Worm (Caenorhabditis elegans) whole organism, young adult: ENCODE data around the gene sng-1.

Experiments
- B0019.2 ChIP-seq: fragments of 200-800 bp; sonication (Bioruptor generic); conservative IDR thresholded peaks from 2 replicates; pipeline ENCODE4 v1.3.6; 2022; ENCODE audit warnings: missing genetic modification reagents, missing genetic modification characterization, missing compliant biosample characterization
- C06A6.2 ChIP-seq: fragments of 200-800 bp; sonication (Bioruptor generic); conservative IDR thresholded peaks from 2 replicates; pipeline ENCODE4 v1.3.6; 2022; ENCODE audit warnings: missing genetic modification characterization, missing compliant biosample characterization
- F10E7.11 ChIP-seq: sonication (generic microtip); optimal IDR thresholded peaks from 2 replicates; lab custom pipeline; 2017; ENCODE audit warnings: mild to moderate bottlenecking, missing genetic modification characterization, moderate library complexity, missing compliant biosample characterization
- F57A8.1 ChIP-seq: fragments of 200-800 bp; sonication (Bioruptor generic); optimal IDR thresholded peaks from 2 replicates; lab custom pipeline; 2018; ENCODE audit warnings: mild to moderate bottlenecking, missing genetic modification characterization, moderate library complexity, missing compliant biosample characterization
- T07F8.4 ChIP-seq: sonication (generic microtip); optimal IDR thresholded peaks from 2 replicates; lab custom pipeline; 2016; ENCODE audit warnings: mild to moderate bottlenecking, missing genetic modification characterization, moderate library complexity, missing compliant biosample characterization
- Y53G8AR.9 ChIP-seq: fragments of 200-800 bp; sonication (Bioruptor generic); conservative IDR thresholded peaks from 2 replicates; pipeline ENCODE4 v1.3.6; 2022; ENCODE audit warnings: missing genetic modification reagents, missing genetic modification characterization, missing compliant biosample characterization
- Y56A3A.18 ChIP-seq: fragments of 200-800 bp; sonication (Bioruptor generic); IDR thresholded peaks from 2 replicates; pipeline ENCODE4 v1.3.6; 2022; ENCODE audit warnings: missing genetic modification reagents, missing genetic modification characterization, missing compliant biosample characterization
- Y79H2A.3 ChIP-seq: fragments of 200-800 bp; sonication (Bioruptor generic); conservative IDR thresholded peaks from 2 replicates; pipeline ENCODE4 v1.3.6; 2022; ENCODE audit warnings: missing genetic modification reagents, missing genetic modification characterization, missing compliant biosample characterization
- ZK185.1 ChIP-seq: sonication (generic microtip); optimal IDR thresholded peaks from 2 replicates; lab custom pipeline; 2016; ENCODE audit warnings: mild to moderate bottlenecking, missing genetic modification characterization, missing compliant biosample characterization; ENCODE audit not compliant: poor library complexity, severe bottlenecking
- aptf-2 ChIP-seq: fragments of 200-800 bp; sonication (Bioruptor generic); conservative IDR thresholded peaks from 2 replicates; pipeline ENCODE4 v1.3.6; 2022; ENCODE audit warnings: missing genetic modification reagents, missing genetic modification characterization, missing compliant biosample characterization
- athp-1 ChIP-seq: sonication (generic microtip); optimal IDR thresholded peaks from 2 replicates; lab custom pipeline; 2017; ENCODE audit warnings: mild to moderate bottlenecking, missing genetic modification characterization, missing compliant biosample characterization
- bed-2 ChIP-seq: fragments of 200-800 bp; sonication (Bioruptor generic); IDR thresholded peaks from 2 replicates; pipeline ENCODE4 v1.3.6; 2022; ENCODE audit warnings: missing genetic modification reagents, missing genetic modification characterization, missing compliant biosample characterization
- ccch-3 ChIP-seq: fragments of 200-800 bp; sonication (Bioruptor generic); optimal IDR thresholded peaks from 2 replicates; lab custom pipeline; 2018; ENCODE audit warnings: mild to moderate bottlenecking, missing genetic modification characterization, missing compliant biosample characterization
- cebp-1 ChIP-seq, 2 experiments: fragments of 200-800 bp in 1 of 2; sonication (Bioruptor generic) in 1 of 2; sonication (generic microtip) in 1 of 2; IDR thresholded peaks in 1 of 2; optimal IDR thresholded peaks in 1 of 2; 2 replicates each; pipeline versions ENCODE4 v1.3.6 to Lab custom; 2017 to 2022; ENCODE audit warnings: missing compliant biosample characterization in 2 of 2, missing genetic modification characterization in 2 of 2, mild to moderate bottlenecking in 1 of 2, missing genetic modification reagents in 1 of 2, moderate library complexity in 1 of 2
- ceh-40 ChIP-seq: fragments of 200-800 bp; sonication (Bioruptor generic); IDR thresholded peaks from 2 replicates; pipeline ENCODE4 v1.3.6; 2022; ENCODE audit warnings: missing genetic modification characterization, missing compliant biosample characterization
- ceh-91 ChIP-seq: fragments of 200-800 bp; sonication (Bioruptor generic); IDR thresholded peaks from 2 replicates; pipeline ENCODE4 v1.3.6; 2022; ENCODE audit warnings: missing genetic modification reagents, missing genetic modification characterization, missing compliant biosample characterization
- chd-7 ChIP-seq: sonication (generic microtip); optimal IDR thresholded peaks from 2 replicates; lab custom pipeline; 2016; ENCODE audit warnings: mild to moderate bottlenecking, missing genetic modification characterization, moderate library complexity, missing compliant biosample characterization
- dox-1 ChIP-seq: fragments of 200-800 bp; sonication (Bioruptor generic); IDR thresholded peaks from 2 replicates; pipeline ENCODE4 v1.3.6; 2022; ENCODE audit warnings: missing genetic modification reagents, missing genetic modification characterization, missing compliant biosample characterization
- efl-1 ChIP-seq: fragments of 150-350 bp; optimal IDR thresholded peaks from 2 replicates; lab custom pipeline; 2014; ENCODE audit warnings: missing biosample characterization, missing genetic modification reagents, missing genetic modification characterization
- egl-44 ChIP-seq: fragments of 200-800 bp; sonication (Bioruptor generic); IDR thresholded peaks from 2 replicates; pipeline ENCODE4 v1.3.6; 2022; ENCODE audit warnings: missing genetic modification reagents, missing genetic modification characterization, missing compliant biosample characterization
- egrh-3 ChIP-seq: fragments of 200-800 bp; sonication (Bioruptor generic); IDR thresholded peaks from 2 replicates; pipeline ENCODE4 v1.3.6; 2022; ENCODE audit warnings: missing genetic modification reagents, missing genetic modification characterization, missing compliant biosample characterization
- ets-4 ChIP-seq: fragments of 200-800 bp; sonication (Bioruptor generic); optimal IDR thresholded peaks from 2 replicates; lab custom pipeline; 2018; ENCODE audit warnings: mild to moderate bottlenecking, missing genetic modification characterization, missing compliant biosample characterization
- him-1 ChIP-seq: sonication (generic microtip); optimal IDR thresholded peaks from 2 replicates; lab custom pipeline; 2016; ENCODE audit warnings: missing genotype, missing genetic modification reagents, missing genetic modification characterization, missing compliant biosample characterization
- hlh-12 ChIP-seq: sonication (generic microtip); optimal IDR thresholded peaks from 2 replicates; lab custom pipeline; 2016; ENCODE audit warnings: missing genetic modification characterization, missing compliant biosample characterization
- hlh-26 ChIP-seq: fragments of 200-800 bp; sonication (Bioruptor generic); conservative IDR thresholded peaks from 2 replicates; pipeline ENCODE4 v1.3.6; 2022; ENCODE audit warnings: missing genetic modification reagents, missing genetic modification characterization, missing compliant biosample characterization
- let-526 ChIP-seq: fragments of 200-800 bp; sonication (Bioruptor generic); IDR thresholded peaks from 2 replicates; pipeline ENCODE4 v1.3.6; 2022; ENCODE audit warnings: missing genetic modification reagents, missing genetic modification characterization, missing compliant biosample characterization
- lin-35 ChIP-seq, 3 experiments: fragments of 150-350 bp in 2 of 3; sonication (generic microtip) in 1 of 3; optimal IDR thresholded peaks; 2 replicates each; lab custom pipeline; 2014 to 2018; ENCODE audit warnings: missing biosample characterization in 3 of 3, missing genetic modification characterization in 3 of 3, missing genetic modification reagents in 3 of 3
- madf-10 ChIP-seq: sonication (generic microtip); optimal IDR thresholded peaks from 2 replicates; lab custom pipeline; 2016; ENCODE audit warnings: mild to moderate bottlenecking, missing genetic modification characterization, missing compliant biosample characterization
- madf-6 ChIP-seq: fragments of 200-800 bp; sonication (Bioruptor generic); IDR thresholded peaks from 2 replicates; pipeline ENCODE4 v1.3.6; 2022; ENCODE audit warnings: missing genetic modification reagents, missing genetic modification characterization, missing compliant biosample characterization
- mcd-1 ChIP-seq: fragments of 200-800 bp; sonication (Bioruptor generic); IDR thresholded peaks from 2 replicates; pipeline ENCODE4 v1.3.6; 2022; ENCODE audit warnings: missing genetic modification reagents, missing genetic modification characterization, missing compliant biosample characterization
- mxl-1 ChIP-seq: sonication (generic microtip); optimal IDR thresholded peaks from 2 replicates; lab custom pipeline; 2016; ENCODE audit warnings: missing genetic modification characterization, missing compliant biosample characterization
- nhr-120 ChIP-seq: fragments of 200-800 bp; sonication (Bioruptor generic); IDR thresholded peaks from 2 replicates; pipeline ENCODE4 v1.3.6; 2022; ENCODE audit warnings: missing genetic modification characterization, missing compliant biosample characterization
- nhr-179 ChIP-seq: sonication (generic microtip); optimal IDR thresholded peaks from 2 replicates; lab custom pipeline; 2016; ENCODE audit warnings: mild to moderate bottlenecking, missing genetic modification characterization, missing compliant biosample characterization
- nhr-27 ChIP-seq: fragments of 200-800 bp; sonication (Bioruptor generic); optimal IDR thresholded peaks from 2 replicates; lab custom pipeline; 2018; ENCODE audit warnings: mild to moderate bottlenecking, missing genetic modification characterization, moderate library complexity, missing compliant biosample characterization
- nhr-80 ChIP-seq: sonication (generic microtip); optimal IDR thresholded peaks from 2 replicates; lab custom pipeline; 2016; ENCODE audit warnings: missing genetic modification characterization, missing compliant biosample characterization
- rcor-1 ChIP-seq: fragments of 200-800 bp; sonication (Bioruptor generic); IDR thresholded peaks from 2 replicates; pipeline ENCODE4 v1.3.6; 2022; ENCODE audit warnings: missing genetic modification reagents, missing genetic modification characterization, missing compliant biosample characterization
- sdz-38 ChIP-seq: sonication (generic microtip); optimal IDR thresholded peaks from 2 replicates; lab custom pipeline; 2016; ENCODE audit warnings: missing genotype, missing genetic modification characterization, missing compliant biosample characterization
- somi-1 ChIP-seq: fragments of 200-800 bp; sonication (Bioruptor generic); optimal IDR thresholded peaks from 2 replicates; lab custom pipeline; 2018; ENCODE audit warnings: mild to moderate bottlenecking, missing genetic modification characterization, missing compliant biosample characterization
- tbp1 ChIP-seq: fragments of 200-800 bp; sonication (Bioruptor generic); optimal IDR thresholded peaks from 2 replicates; lab custom pipeline; 2018; ENCODE audit warnings: mild to moderate bottlenecking, missing genetic modification characterization, missing compliant biosample characterization
- ztf-22 ChIP-seq: fragments of 200-800 bp; sonication (Bioruptor generic); optimal IDR thresholded peaks from 2 replicates; lab custom pipeline; 2018; ENCODE audit warnings: mild to moderate bottlenecking, missing genetic modification characterization, moderate library complexity, missing compliant biosample characterization
- ztf-25 ChIP-seq: fragments of 200-800 bp; sonication (Bioruptor generic); IDR thresholded peaks from 2 replicates; pipeline ENCODE4 v1.3.6; 2022; ENCODE audit warnings: missing genetic modification reagents, missing genetic modification characterization, missing compliant biosample characterization
- ztf-26 ChIP-seq: sonication (generic microtip); optimal IDR thresholded peaks from 2 replicates; lab custom pipeline; 2017; ENCODE audit warnings: missing genetic modification characterization, missing compliant biosample characterization
- ztf-28 ChIP-seq: fragments of 200-800 bp; sonication (Bioruptor generic); IDR thresholded peaks from 2 replicates; pipeline ENCODE4 v1.3.6; 2022; ENCODE audit warnings: missing genetic modification reagents, missing genetic modification characterization, missing compliant biosample characterization
- ztf-6 ChIP-seq: fragments of 200-800 bp; sonication (Bioruptor generic); IDR thresholded peaks from 2 replicates; pipeline ENCODE4 v1.3.6; 2022; ENCODE audit warnings: missing genetic modification reagents, missing genetic modification characterization, missing compliant biosample characterization

sng-1 gene

DNA sequence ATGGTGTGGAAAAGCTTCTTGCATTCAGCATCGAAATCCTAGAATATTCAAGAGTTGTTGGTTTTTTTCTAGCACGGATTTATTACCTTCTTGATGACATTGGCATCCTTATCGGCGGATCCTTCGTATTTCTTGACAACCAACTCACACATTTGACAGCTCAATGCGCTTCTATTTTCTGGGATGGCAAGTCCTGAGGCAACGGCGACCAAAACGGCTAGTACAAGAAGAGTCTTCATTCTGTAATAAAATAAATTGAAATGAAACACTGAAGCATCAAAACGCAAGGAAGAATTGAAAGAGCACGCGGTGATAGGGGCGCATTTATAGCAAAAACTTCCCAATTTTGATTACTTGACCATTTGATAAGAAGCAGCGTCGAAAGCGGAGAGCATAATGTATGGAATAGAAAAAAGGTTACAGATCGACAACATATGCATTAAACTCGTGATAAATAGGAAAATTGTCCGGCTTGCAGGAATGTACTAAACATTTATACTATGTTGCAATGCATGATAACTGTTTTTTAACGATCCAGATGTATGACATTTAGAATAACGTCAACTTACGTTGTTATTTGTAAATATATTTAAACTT, 7.2 kb upstream of the sng-1 start, which contains the start of gene spp-5:
Gene spp-5 (minus strand): TSS at position 240 of the 597 bp plus-strand sequence.
- TF ChIP-seq ets-4 (GFP tag; lab: Kevin White, UChicago) = peak; percentile 33
- TF ChIP-seq ZK185.1 (tag; lab: Kevin White, UChicago) = peak; percentile 4
- TF ChIP-seq nhr-80 (tag; lab: Kevin White, UChicago) = peak; percentile 94
- TF ChIP-seq ztf-22 (GFP tag; lab: Kevin White, UChicago) = peak; percentile 36
- peak; percentile 26 for TF ChIP-seq tbp1 (GFP tag; lab: Kevin White, UChicago)
- no peak for TF ChIP-seq B0019.2 (GFP tag; lab: Robert Waterston, UW)
- no peak for TF ChIP-seq cebp-1 (GFP tag; IDR thresholded peaks at IDR 0.05; lab: Robert Waterston, UW)
- TF ChIP-seq cebp-1 (tag; optimal IDR thresholded peaks at IDR 0.05; lab: Kevin White, UChicago) = peak; percentile 28
- TF ChIP-seq sdz-38 (tag; lab: Kevin White, UChicago) = no peak
- 0 out of 2 replicates have a peak, but pooled peaks have one; percentile 13 for TF ChIP-seq dox-1 (GFP tag; lab: Robert Waterston, UW)
- TF ChIP-seq hlh-12 (tag; lab: Kevin White, UChicago) = no peak
- TF ChIP-seq aptf-2 (GFP tag; lab: Robert Waterston, UW) = no peak

DNA sequence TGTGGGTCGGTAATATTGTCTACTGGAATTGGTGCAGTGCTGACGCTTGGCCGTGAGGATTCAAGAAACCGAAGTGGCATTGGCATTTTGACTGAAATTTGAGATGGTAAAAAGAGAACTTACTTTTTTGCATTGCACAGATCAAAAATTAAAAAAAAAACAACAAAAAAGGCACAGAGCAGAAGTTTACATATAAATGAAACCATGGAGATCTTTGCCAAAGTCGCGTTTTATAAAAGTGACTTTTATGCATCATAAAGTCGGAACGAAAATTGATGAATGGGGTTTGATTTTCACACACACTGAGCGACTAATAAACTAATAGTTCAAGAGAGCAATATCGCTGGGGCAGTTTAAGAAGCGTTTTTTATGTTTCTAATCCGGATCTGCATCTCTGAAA, 5.1 kb upstream of the sng-1 start, which contains the start of gene T08A9.13:
Gene T08A9.13 (minus strand): TSS at position 101 of the 400 bp plus-strand sequence.
- TF ChIP-seq egl-44 (GFP tag; lab: Robert Waterston, UW) (no peak), ztf-28 (GFP tag; lab: Robert Waterston, UW) (no peak), chd-7 (tag; lab: Kevin White, UChicago) (no peak), ccch-3 (GFP tag; lab: Kevin White, UChicago) (no peak), him-1 (no peak), athp-1 (tag; lab: Kevin White, UChicago) (no peak), T07F8.4 (tag; lab: Kevin White, UChicago) (no peak), B0019.2 (GFP tag; lab: Robert Waterston, UW) (no peak), F10E7.11 (tag; lab: Kevin White, UChicago) (no peak), madf-10 (tag; lab: Kevin White, UChicago) (no peak), ztf-25 (GFP tag; lab: Robert Waterston, UW) (no peak), C06A6.2 (GFP tag; lab: Robert Waterston, UW) (no peak), rcor-1 (GFP tag; lab: Robert Waterston, UW) (no peak), somi-1 (no peak), ceh-91 (GFP tag; lab: Robert Waterston, UW) (no peak), bed-2 (GFP tag; lab: Robert Waterston, UW) (no peak), sdz-38 (tag; lab: Kevin White, UChicago) (no peak), efl-1 (GFP tag; lab: Kevin White, UChicago) (no peak)
- TF ChIP-seq, all 124 proteins: peak for 0

DNA sequence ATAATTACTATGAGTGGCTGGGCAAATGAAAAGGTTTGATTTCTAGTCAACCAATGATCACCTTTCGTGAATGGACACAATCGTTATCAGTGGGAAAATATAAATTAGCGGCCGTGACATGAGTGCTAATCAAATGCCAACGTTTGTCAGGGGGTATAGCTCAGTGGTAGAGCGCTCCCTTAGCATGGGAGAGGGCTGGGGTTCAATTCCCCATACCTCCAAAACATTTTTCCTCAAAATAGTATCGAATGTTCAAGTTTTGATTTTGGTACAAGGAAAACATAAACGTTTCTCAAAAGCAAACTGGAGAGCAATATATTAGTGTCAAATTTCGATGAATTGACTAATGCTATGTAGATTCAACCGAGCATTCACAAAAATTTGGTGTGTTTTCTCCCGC, 3.8 kb upstream of the sng-1 start:
- TF ChIP-seq Y53G8AR.9 (GFP tag; lab: Robert Waterston, UW) (no peak), lin-35 (GFP tag; optimal IDR thresholded peaks at IDR 0.05; lab: Kevin White, UChicago) (peak in 1 of 3 experiments; percentile 2), egrh-3 (GFP tag; lab: Robert Waterston, UW) (no peak), hlh-12 (tag; lab: Kevin White, UChicago) (no peak), chd-7 (tag; lab: Kevin White, UChicago) (peak; percentile 67), nhr-179 (tag; lab: Kevin White, UChicago) (peak; percentile 63), nhr-27 (tag; lab: Kevin White, UChicago) (no peak), ceh-40 (peak; percentile 88), let-526 (GFP tag; lab: Robert Waterston, UW) (no peak), Y79H2A.3 (GFP tag; lab: Robert Waterston, UW) (no peak), ztf-6 (GFP tag; lab: Robert Waterston, UW) (no peak), nhr-120 (no peak), ztf-26 (tag; lab: Kevin White, UChicago) (peak; percentile 50), ceh-91 (GFP tag; lab: Robert Waterston, UW) (0 out of 2 replicates have a peak, but pooled peaks have one; percentile 27), mxl-1 (tag; lab: Kevin White, UChicago) (peak; percentile 66), F57A8.1 (peak; percentile 8), madf-6 (GFP tag; lab: Robert Waterston, UW) (peak; percentile 39; the same call in 1 of the 2 replicates), Y56A3A.18 (GFP tag; lab: Robert Waterston, UW) (peak; percentile 82), hlh-26 (no peak), B0019.2 (GFP tag; lab: Robert Waterston, UW) (no peak), mcd-1 (GFP tag; lab: Robert Waterston, UW) (no peak)
